Fruit fly (Drosophila melanogaster) whole organism, embryonic: ENCODE results near the gene SelT.
A peak's percentile ranks its signal among the peaks of the same experiment; 100 is the strongest.

Experiments used
- ATbp ChIP-seq: fragments of 200-800 bp; sonication (Bioruptor generic); optimal IDR thresholded peaks from 2 replicates; lab custom pipeline; 2017; ENCODE audit warnings: missing biosample characterization, mild to moderate bottlenecking, missing genetic modification characterization, missing genetic modification reagents
- Atf6 ChIP-seq: fragments of 200-800 bp; sonication (Bioruptor generic); IDR thresholded peaks from 2 replicates; pipeline ENCODE4 v1.3.6; 2022; ENCODE audit warnings: missing biosample characterization, missing genetic modification characterization
- BEAF-32 ChIP-seq: fragments of 200-800 bp; sonication (Bioruptor generic); optimal IDR thresholded peaks from 3 replicates; lab custom pipeline; 2017; ENCODE audit warnings: missing biosample characterization, missing genetic modification characterization, mild to moderate bottlenecking, moderate library complexity, missing genetic modification reagents
- CG1233 ChIP-seq: fragments of 200-800 bp; sonication (Bioruptor generic); optimal IDR thresholded peaks from 4 replicates; lab custom pipeline; 2018; ENCODE audit warnings: missing biosample characterization, mild to moderate bottlenecking, missing genetic modification characterization
- CG12659 ChIP-seq: fragments of 200-800 bp; sonication (Bioruptor generic); optimal IDR thresholded peaks from 3 replicates; lab custom pipeline; 2017; ENCODE audit warnings: mild to moderate bottlenecking, missing biosample characterization, missing genetic modification reagents, missing genetic modification characterization
- CG14014 ChIP-seq: fragments of 200-800 bp; sonication (Bioruptor generic); IDR thresholded peaks from 2 replicates; pipeline ENCODE4 v1.3.6; 2022; ENCODE audit warnings: missing biosample characterization, missing genetic modification characterization
- CG14667 ChIP-seq: fragments of 200-800 bp; sonication (Bioruptor generic); IDR thresholded peaks from 2 replicates; pipeline ENCODE4 v1.3.6; 2022; ENCODE audit warnings: missing biosample characterization, missing genetic modification characterization
- CG15696 ChIP-seq: fragments of 200-800 bp; sonication (Bioruptor generic); optimal IDR thresholded peaks from 2 replicates; lab custom pipeline; 2019; ENCODE audit warnings: missing biosample characterization, mild to moderate bottlenecking, missing genetic modification characterization, moderate library complexity
- CG16813 ChIP-seq: fragments of 200-800 bp; sonication (Bioruptor generic); IDR thresholded peaks from 3 replicates; pipeline ENCODE4 v1.3.6; 2022; ENCODE audit warnings: missing biosample characterization, missing genetic modification characterization; ENCODE audit not compliant: partially characterized antibody
- CG17328 ChIP-seq: fragments of 200-800 bp; sonication (Bioruptor generic); IDR thresholded peaks from 2 replicates; pipeline ENCODE4 v1.3.6; 2022; ENCODE audit warnings: missing biosample characterization, missing genetic modification characterization
- CG30431 ChIP-seq: fragments of 200-800 bp; sonication (Bioruptor generic); optimal IDR thresholded peaks from 2 replicates; lab custom pipeline; 2017; ENCODE audit warnings: missing biosample characterization, missing genetic modification characterization
- CG31224 ChIP-seq: fragments of 200-800 bp; sonication (Bioruptor generic); IDR thresholded peaks from 2 replicates; pipeline ENCODE4 v1.3.6; 2022; ENCODE audit warnings: missing biosample characterization, missing genetic modification characterization
- CG31388 ChIP-seq: fragments of 200-800 bp; sonication (Bioruptor generic); optimal IDR thresholded peaks from 2 replicates; lab custom pipeline; 2016; ENCODE audit warnings: missing biosample characterization, missing genetic modification characterization
- CG3163 ChIP-seq: fragments of 200-800 bp; sonication (Bioruptor generic); optimal IDR thresholded peaks from 3 replicates; lab custom pipeline; 2016; ENCODE audit warnings: missing biosample characterization, missing genetic modification characterization
- CG32772 ChIP-seq: fragments of 200-800 bp; sonication (Bioruptor generic); IDR thresholded peaks from 2 replicates; pipeline ENCODE4 v1.3.6; 2022; ENCODE audit warnings: missing biosample characterization, missing genetic modification characterization
- CG34422 ChIP-seq: fragments of 200-800 bp; sonication (Bioruptor generic); IDR thresholded peaks from 3 replicates; pipeline ENCODE4 v1.3.6; 2022; ENCODE audit warnings: missing biosample characterization, missing genetic modification characterization
- CG3838 ChIP-seq: fragments of 200-800 bp; sonication (Bioruptor generic); optimal IDR thresholded peaks from 3 replicates; lab custom pipeline; 2016; ENCODE audit warnings: missing biosample characterization, missing genetic modification characterization
- CG4328 ChIP-seq: fragments of 200-800 bp; sonication (Bioruptor generic); optimal IDR thresholded peaks from 3 replicates; lab custom pipeline; 2017; ENCODE audit warnings: missing biosample characterization, missing genetic modification reagents, missing genetic modification characterization
- CG5245 ChIP-seq: fragments of 200-800 bp; sonication (Bioruptor generic); optimal IDR thresholded peaks from 3 replicates; lab custom pipeline; 2016; ENCODE audit warnings: missing biosample characterization, missing genetic modification characterization
- CG7271 ChIP-seq: fragments of 200-800 bp; sonication (Bioruptor generic); optimal IDR thresholded peaks from 2 replicates; lab custom pipeline; 2018; ENCODE audit warnings: missing biosample characterization, mild to moderate bottlenecking, missing genetic modification characterization, moderate library complexity
- Dll ChIP-seq: fragments of 200-800 bp; sonication (Bioruptor generic); IDR thresholded peaks from 4 replicates; pipeline ENCODE4 v1.3.6; 2022; ENCODE audit warnings: missing biosample characterization, missing genetic modification characterization; ENCODE audit not compliant: partially characterized antibody
- E2f1 ChIP-seq: fragments of 200-800 bp; sonication (Bioruptor generic); IDR thresholded peaks from 2 replicates; pipeline ENCODE4 v1.3.6; 2022; ENCODE audit warnings: missing biosample characterization, missing genetic modification characterization
- ERR ChIP-seq: fragments of 200-800 bp; sonication (Bioruptor generic); optimal IDR thresholded peaks from 2 replicates; lab custom pipeline; 2016; ENCODE audit warnings: missing biosample characterization, missing genetic modification characterization
- Eip74EF ChIP-seq, 2 experiments: fragments of 200-800 bp in 1 of 2; fragments of >200 bp in 1 of 2; sonication (Bioruptor generic) in 1 of 2; optimal IDR thresholded peaks; 2 replicates each; lab custom pipeline; 2017 to 2019; ENCODE audit warnings: missing biosample characterization in 2 of 2, missing genetic modification characterization in 2 of 2, mild to moderate bottlenecking in 1 of 2, moderate library complexity in 1 of 2
- Gsc ChIP-seq: fragments of 200-800 bp; sonication (Bioruptor generic); IDR thresholded peaks from 2 replicates; pipeline ENCODE4 v1.3.6; 2022; ENCODE audit warnings: missing biosample characterization, missing genetic modification characterization
- HLH3B ChIP-seq: fragments of 200-800 bp; sonication (Bioruptor generic); IDR thresholded peaks from 2 replicates; pipeline ENCODE4 v1.3.6; 2022; ENCODE audit warnings: missing biosample characterization, missing genetic modification characterization
- Hr78 ChIP-seq, 2 experiments: fragments of 200-800 bp in 1 of 2; fragments of >200 bp in 1 of 2; sonication (Bioruptor generic) in 1 of 2; optimal IDR thresholded peaks; 2 replicates each; lab custom pipeline; 2017 to 2019; ENCODE audit warnings: missing biosample characterization in 2 of 2, missing genetic modification characterization in 2 of 2, mild to moderate bottlenecking in 1 of 2, moderate library complexity in 1 of 2
- Lhr ChIP-seq: fragments of 200-800 bp; sonication (Bioruptor generic); optimal IDR thresholded peaks from 3 replicates; lab custom pipeline; 2017; ENCODE audit warnings: mild to moderate bottlenecking, missing biosample characterization, missing genetic modification reagents, missing genetic modification characterization
- Lim3 ChIP-seq: fragments of 200-800 bp; sonication (Bioruptor generic); IDR thresholded peaks from 2 replicates; pipeline ENCODE4 v1.3.6; 2022; ENCODE audit warnings: missing biosample characterization, missing genetic modification characterization
- Opbp ChIP-seq: fragments of 200-800 bp; sonication (Bioruptor generic); IDR thresholded peaks from 3 replicates; pipeline ENCODE4 v1.3.6; 2022; ENCODE audit warnings: missing biosample characterization, missing genetic modification characterization; ENCODE audit not compliant: partially characterized antibody
- Rx ChIP-seq: fragments of 200-800 bp; sonication (Bioruptor generic); IDR thresholded peaks from 2 replicates; pipeline ENCODE4 v1.3.6; 2022; ENCODE audit warnings: missing biosample characterization, missing genetic modification characterization
- Scr ChIP-seq: fragments of 200-800 bp; sonication (Bioruptor generic); IDR thresholded peaks from 2 replicates; pipeline ENCODE4 v1.3.6; 2022; ENCODE audit warnings: missing biosample characterization, missing genetic modification characterization; ENCODE audit not compliant: partially characterized antibody
- Six4 ChIP-seq: fragments of 200-800 bp; sonication (Bioruptor generic); optimal IDR thresholded peaks from 2 replicates; lab custom pipeline; 2016; ENCODE audit warnings: missing biosample characterization, missing genetic modification characterization
- Sry-β ChIP-seq: fragments of 200-800 bp; sonication (Bioruptor generic); optimal IDR thresholded peaks from 2 replicates; lab custom pipeline; 2018; ENCODE audit warnings: missing biosample characterization, mild to moderate bottlenecking, missing genetic modification characterization, moderate library complexity
- amos ChIP-seq: fragments of 200-800 bp; sonication (Bioruptor generic); IDR thresholded peaks from 2 replicates; pipeline ENCODE4 v1.3.6; 2022; ENCODE audit warnings: missing biosample characterization, missing genetic modification characterization; ENCODE audit not compliant: partially characterized antibody
- bcd ChIP-seq: fragments of 200-800 bp; sonication (Bioruptor generic); optimal IDR thresholded peaks from 2 replicates; lab custom pipeline; 2017; ENCODE audit warnings: missing biosample characterization, mild to moderate bottlenecking, missing genetic modification characterization
- caup ChIP-seq: fragments of 200-800 bp; sonication (Bioruptor generic); optimal IDR thresholded peaks from 3 replicates; lab custom pipeline; 2017; ENCODE audit warnings: missing biosample characterization, mild to moderate bottlenecking, missing genetic modification characterization, moderate library complexity; ENCODE audit not compliant: severe bottlenecking
- cg ChIP-seq: fragments of 200-800 bp; sonication (Bioruptor generic); optimal IDR thresholded peaks from 3 replicates; lab custom pipeline; 2019; ENCODE audit warnings: missing biosample characterization, mild to moderate bottlenecking, missing genetic modification characterization, moderate library complexity
- ci ChIP-seq: fragments of 200-800 bp; sonication (Bioruptor generic); IDR thresholded peaks from 3 replicates; pipeline ENCODE4 v1.3.6; 2022; ENCODE audit warnings: missing biosample characterization, missing genetic modification characterization
- gfzf ChIP-seq: fragments of 200-800 bp; sonication (Bioruptor generic); optimal IDR thresholded peaks from 2 replicates; lab custom pipeline; 2016; ENCODE audit warnings: missing biosample characterization, mild to moderate bottlenecking, missing genetic modification characterization, moderate library complexity
- hth ChIP-seq: fragments of >200 bp; optimal IDR thresholded peaks from 2 replicates; lab custom pipeline; 2017; ENCODE audit warnings: inconsistent platforms
- ind ChIP-seq: fragments of 200-800 bp; sonication (Bioruptor generic); optimal IDR thresholded peaks from 3 replicates; lab custom pipeline; 2016; ENCODE audit warnings: missing biosample characterization, missing genetic modification characterization
- mirr ChIP-seq: fragments of 200-800 bp; sonication (Bioruptor generic); optimal IDR thresholded peaks from 3 replicates; lab custom pipeline; 2018; ENCODE audit warnings: missing biosample characterization, mild to moderate bottlenecking, missing genetic modification characterization
- pan ChIP-seq, 4 experiments: fragments of >200 bp in 3 of 4; fragments of 200-800 bp in 1 of 4; sonication (Bioruptor generic) in 1 of 4; optimal IDR thresholded peaks in 3 of 4; IDR thresholded peaks in 1 of 4; 2 replicates each; pipeline versions ENCODE4 v1.3.6 to Lab custom; 2017 to 2022; ENCODE audit warnings: missing biosample characterization in 2 of 4, missing genetic modification characterization in 2 of 4, mixed read lengths in 1 of 4
- pho ChIP-seq: fragments of 200-800 bp; sonication (Bioruptor generic); optimal IDR thresholded peaks from 2 replicates; lab custom pipeline; 2016; ENCODE audit warnings: missing biosample characterization, missing genetic modification characterization
- ranshi ChIP-seq: fragments of 200-800 bp; sonication (Bioruptor generic); IDR thresholded peaks from 2 replicates; pipeline ENCODE4 v1.3.6; 2022; ENCODE audit warnings: missing biosample characterization, missing genetic modification characterization
- sd ChIP-seq: fragments of 200-800 bp; sonication (Bioruptor generic); optimal IDR thresholded peaks from 3 replicates; lab custom pipeline; 2018; ENCODE audit warnings: missing biosample characterization, mild to moderate bottlenecking, missing genetic modification characterization, moderate library complexity
- slp2 ChIP-seq: fragments of 200-800 bp; sonication (Bioruptor generic); optimal IDR thresholded peaks from 2 replicates; lab custom pipeline; 2016; ENCODE audit warnings: missing biosample characterization, missing genetic modification characterization
- tll ChIP-seq, 2 experiments: fragments of 200-800 bp in 1 of 2; fragments of >200 bp in 1 of 2; sonication (Bioruptor generic) in 1 of 2; optimal IDR thresholded peaks; 2 replicates each; lab custom pipeline; 2017 to 2019; ENCODE audit warnings: missing biosample characterization in 2 of 2, missing genetic modification characterization in 2 of 2, mild to moderate bottlenecking in 1 of 2, moderate library complexity in 1 of 2
- tna ChIP-seq: fragments of 200-800 bp; sonication (Bioruptor generic); IDR thresholded peaks from 2 replicates; pipeline ENCODE4 v1.3.6; 2022; ENCODE audit warnings: missing biosample characterization, missing genetic modification characterization; ENCODE audit not compliant: partially characterized antibody

The SelT gene

DNA sequence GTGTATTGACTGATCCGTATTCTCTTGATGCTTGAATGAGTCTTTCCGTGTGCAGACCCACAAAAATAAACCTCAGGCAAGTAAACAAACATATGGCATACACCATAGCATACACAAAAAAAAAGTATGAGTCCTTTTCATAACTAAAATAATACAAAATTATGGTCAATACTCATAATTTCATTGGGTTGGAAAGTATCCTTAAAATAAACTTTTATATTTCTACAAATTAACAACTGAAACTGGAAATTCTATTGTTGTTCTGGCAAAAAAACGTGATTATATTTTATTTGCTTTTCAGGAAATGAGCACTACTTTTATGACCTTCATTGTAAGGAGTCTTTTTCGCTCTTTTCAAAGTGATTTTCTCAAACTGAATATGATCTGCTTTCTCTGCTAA, 31.4 kb downstream of the SelT start (continued):
- TF ChIP-seq Gsc (GFP tag; lab: Robert Waterston, UW) (no peak), tna (GFP tag; lab: Robert Waterston, UW) (no peak), CG1233 (GFP tag; lab: Kevin White, UChicago) (no peak), ERR (GFP tag; lab: Kevin White, UChicago) (no peak), CG14667 (GFP tag; lab: Robert Waterston, UW) (no peak), CG15696 (tag; lab: Kevin White, UChicago) (peak; percentile 55), CG31388 (GFP tag; lab: Kevin White, UChicago) (no peak), mirr (GFP tag; lab: Kevin White, UChicago) (no peak), Dll (GFP tag; lab: Robert Waterston, UW) (no peak), sd (tag; lab: Kevin White, UChicago) (no peak), ATbp (GFP tag; lab: Kevin White, UChicago) (no peak), ranshi (GFP tag; lab: Robert Waterston, UW) (no peak), pho (GFP tag; lab: Kevin White, UChicago) (no peak), CG3163 (GFP tag; lab: Kevin White, UChicago) (no peak), CG34422 (GFP tag; lab: Robert Waterston, UW) (no peak), Scr (GFP tag; lab: Robert Waterston, UW) (no peak), CG30431 (GFP tag; lab: Kevin White, UChicago) (no peak), ci (GFP tag; lab: Robert Waterston, UW) (no peak), amos (no peak), ind (GFP tag; lab: Kevin White, UChicago) (peak; percentile 11), hth (lab: Kevin White, UChicago) (no peak), CG5245 (GFP tag; lab: Kevin White, UChicago) (no peak), pan (optimal IDR thresholded peaks at IDR 0.05; lab: Kevin White, UChicago) (no peak), pan (GFP tag; optimal IDR thresholded peaks at IDR 0.05 in 1 of 2, IDR thresholded peaks at IDR 0.05 in 1 of 2) (no peak), CG14014 (no peak), CG12659 (GFP tag; lab: Kevin White, UChicago) (no peak), bcd (GFP tag; lab: Kevin White, UChicago) (no peak), CG31224 (GFP tag; lab: Robert Waterston, UW) (no peak), CG17328 (peak; percentile 30; the same call in 1 of the 2 replicates), Lim3 (no peak), Rx (GFP tag; lab: Robert Waterston, UW) (no peak), Lhr (GFP tag; lab: Kevin White, UChicago) (no peak), tll (GFP tag; optimal IDR thresholded peaks at IDR 0.05; lab: Kevin White, UChicago) (no peak), Eip74EF (GFP tag; optimal IDR thresholded peaks at IDR 0.05; lab: Kevin White, UChicago) (no peak), HLH3B (no peak), Six4 (GFP tag; lab: Kevin White, UChicago) (peak; percentile 13), caup (GFP tag; lab: Kevin White, UChicago) (no peak), Sry-β (GFP tag; lab: Kevin White, UChicago) (no peak), CG16813 (no peak), E2f1 (GFP tag; lab: Robert Waterston, UW) (no peak), CG4328 (GFP tag; lab: Kevin White, UChicago) (no peak), Atf6 (GFP tag; lab: Robert Waterston, UW) (no peak), BEAF-32 (no peak), Hr78 (GFP tag; optimal IDR thresholded peaks at IDR 0.05; lab: Kevin White, UChicago) (no peak), Opbp (GFP tag; lab: Robert Waterston, UW) (no peak), CG32772 (GFP tag; lab: Robert Waterston, UW) (no peak), gfzf (GFP tag; lab: Kevin White, UChicago) (no peak), slp2 (GFP tag; lab: Kevin White, UChicago) (no peak), cg (GFP tag; lab: Kevin White, UChicago) (no peak), CG3838 (GFP tag; lab: Kevin White, UChicago) (no peak), CG7271 (no peak)
